Worm (Caenorhabditis elegans): ENCODE measurements around the gene ZC15.5.

ZC15.5 gene

DNA sequence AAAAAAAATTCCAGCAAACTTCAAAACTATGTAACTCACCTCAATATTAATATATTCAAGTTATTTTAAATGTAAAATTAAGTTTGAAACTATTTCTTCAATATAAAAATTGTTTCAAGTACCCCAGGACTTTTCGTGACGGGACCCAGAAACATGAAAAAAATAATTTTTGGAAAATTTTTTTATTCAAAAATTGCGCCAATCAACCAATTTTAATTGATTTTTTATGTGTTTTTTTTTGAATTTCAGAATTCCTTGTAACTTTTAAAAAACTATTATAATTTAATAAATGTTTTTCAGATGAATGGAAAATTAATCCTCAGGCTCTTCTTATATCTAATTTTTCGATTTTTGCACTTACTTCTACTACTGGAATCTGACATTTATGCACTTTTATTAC is at the start of gene ZC15.5:
ZC15.5 (plus strand) TSS at position 301 of the 400 bp plus-strand sequence.
- TF ChIP-seq mcd-1 (GFP tag; IDR thresholded peaks at IDR 0.05) (no peak), B0019.2 (GFP tag; conservative IDR thresholded peaks at IDR 0.05) (no peak)

DNA sequence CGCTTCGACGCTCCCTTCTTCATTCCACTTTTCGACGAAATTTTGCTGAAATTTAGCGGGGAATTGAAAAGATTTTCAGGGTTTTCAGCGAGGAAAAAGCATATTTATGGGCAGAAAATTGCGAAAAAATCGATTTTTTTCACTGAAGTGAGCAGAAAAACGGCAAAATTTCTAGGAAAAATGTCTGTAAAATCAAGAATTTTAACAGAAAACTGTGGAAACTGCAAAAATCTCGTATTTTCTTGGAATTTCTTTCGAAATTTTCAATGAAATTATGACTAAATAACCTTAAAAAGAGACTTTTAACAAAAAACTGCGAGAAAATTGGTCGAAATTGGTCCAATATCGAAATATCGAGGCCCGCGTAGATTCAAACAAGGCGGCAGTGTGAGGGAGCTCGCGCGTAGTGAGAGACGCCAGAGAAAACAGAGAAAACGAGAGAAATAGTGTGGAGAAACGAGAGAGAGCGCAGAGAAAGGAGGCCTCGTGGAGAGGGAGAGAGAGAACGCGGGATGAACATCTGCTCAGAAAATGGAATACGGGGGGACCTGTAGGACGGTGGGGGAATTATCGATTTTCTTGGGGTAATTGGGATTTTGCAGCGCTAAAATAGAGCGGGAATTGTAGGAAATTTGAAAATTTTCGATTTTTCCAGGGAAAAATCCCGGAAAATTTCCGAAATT is 48.2 kb upstream of the ZC15.5 start, which contains the start of gene swsn-1:
swsn-1 (minus strand) TSS at position 51 of the 683 bp plus-strand sequence.
- TF ChIP-seq chd-7 (tag; optimal IDR thresholded peaks at IDR 0.05), result no peak
- TF ChIP-seq efl-1 (GFP tag; optimal IDR thresholded peaks at IDR 0.05), result peak; percentile 66
- TF ChIP-seq nfya-2 (GFP tag; IDR thresholded peaks at IDR 0.05), result no peak
- TF ChIP-seq attf-6 (GFP tag; IDR thresholded peaks at IDR 0.05), result no peak
- no peak for TF ChIP-seq ztf-26 (tag; optimal IDR thresholded peaks at IDR 0.05)
- TF ChIP-seq mel-28 (tag; optimal IDR thresholded peaks at IDR 0.05; ENCODE audit: borderline replicate concordance), result no peak
- TF ChIP-seq ceh-100 (GFP tag; IDR thresholded peaks at IDR 0.05), result peak; percentile 53; the same call in 1 of the 2 replicates
- TF ChIP-seq B0336.3 (GFP tag; IDR thresholded peaks at IDR 0.05), result 0 out of 2 replicates have a peak, but pooled peaks have one; percentile 27
- peak; percentile 98 for TF ChIP-seq hmg-1.2 (GFP tag; IDR thresholded peaks at IDR 0.05)
- no peak for TF ChIP-seq snpc-1.3 (tag; optimal IDR thresholded peaks at IDR 0.05; ENCODE audit: insufficient read depth)
- peak; percentile 34 for TF ChIP-seq lin-54 (GFP tag; optimal IDR thresholded peaks at IDR 0.05)
- TF ChIP-seq D2030.7 (GFP tag; IDR thresholded peaks at IDR 0.05), result peak; percentile 72
- no peak for TF ChIP-seq lin-40 (tag; optimal IDR thresholded peaks at IDR 0.05)
- TF ChIP-seq aptf-2 (GFP tag; conservative IDR thresholded peaks at IDR 0.05), result no peak
- no peak for TF ChIP-seq cebp-1 (GFP tag; IDR thresholded peaks at IDR 0.05)
- peak; percentile 51 for TF ChIP-seq cebp-1 (tag; optimal IDR thresholded peaks at IDR 0.05)
- TF ChIP-seq dox-1 (GFP tag; IDR thresholded peaks at IDR 0.05), result peak; percentile 57
- TF ChIP-seq ceh-58 (GFP tag; IDR thresholded peaks at IDR 0.05), result no peak
- no peak for TF ChIP-seq snpc-4 (GFP tag; optimal IDR thresholded peaks at IDR 0.05)
- TF ChIP-seq snpc-4 (tag; optimal IDR thresholded peaks at IDR 0.05), result peak in 1 of 4 experiments; percentile 23
- 0 out of 2 replicates have a peak, but pooled peaks have one; percentile 37 for TF ChIP-seq mcd-1 (GFP tag; IDR thresholded peaks at IDR 0.05)
- TF ChIP-seq ceh-27 (GFP tag; optimal IDR thresholded peaks at IDR 0.05), result no peak
- peak; percentile 30; the same call in 1 of the 2 replicates for TF ChIP-seq madf-8 (GFP tag; conservative IDR thresholded peaks at IDR 0.05)
- peak; percentile 20 for TF ChIP-seq zim-3 (tag; optimal IDR thresholded peaks at IDR 0.05)
- peak; percentile 19 for TF ChIP-seq F23B12.7 (tag; optimal IDR thresholded peaks at IDR 0.05; ENCODE audit: insufficient read depth)
- TF ChIP-seq ets-4 (GFP tag; optimal IDR thresholded peaks at IDR 0.05), result no peak
- TF ChIP-seq dpl-1 (GFP tag; optimal IDR thresholded peaks at IDR 0.05), result peak; percentile 23
- no peak for TF ChIP-seq ceh-91 (GFP tag; IDR thresholded peaks at IDR 0.05)
- peak; percentile 5 for TF ChIP-seq F49E8.2 (tag; optimal IDR thresholded peaks at IDR 0.05; ENCODE audit: insufficient read depth)
- TF ChIP-seq pbrm-1 (GFP tag; IDR thresholded peaks at IDR 0.05), result 0 out of 2 replicates have a peak, but pooled peaks have one; percentile 15
- TF ChIP-seq hsf-1 (GFP tag; IDR thresholded peaks at IDR 0.05), result no peak
- no peak for TF ChIP-seq F37B4.10 (GFP tag; IDR thresholded peaks at IDR 0.05)
- TF ChIP-seq madf-6 (GFP tag; IDR thresholded peaks at IDR 0.05), result peak; percentile 62
- TF ChIP-seq nhr-179 (tag; optimal IDR thresholded peaks at IDR 0.05), result no peak
- no peak for TF ChIP-seq gei-17 (GFP tag; optimal IDR thresholded peaks at IDR 0.05)

DNA sequence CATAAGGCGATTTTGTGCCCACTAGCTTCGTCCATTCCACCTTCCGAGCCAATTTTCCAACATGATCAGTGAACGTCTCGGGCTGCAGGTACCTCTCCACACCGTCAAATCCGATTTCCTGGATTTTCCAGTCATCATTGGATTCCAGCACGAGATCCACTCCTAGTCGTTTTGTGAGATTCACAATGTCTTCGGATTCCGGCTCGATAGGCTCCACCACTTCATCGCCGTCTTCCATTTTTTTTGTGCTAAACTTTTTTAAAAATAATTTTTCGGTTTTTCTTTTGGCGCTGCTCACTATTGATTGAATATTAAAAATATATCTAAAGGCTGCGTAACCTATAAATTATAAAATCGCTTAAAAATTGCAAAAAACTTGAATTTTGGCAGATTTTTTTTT is 30.8 kb upstream of the ZC15.5 start, which contains the start of gene mdt-17:
mdt-17 (minus strand) TSS at position 256 of the 400 bp plus-strand sequence.
- TF ChIP-seq C17E4.6 (GFP tag; IDR thresholded peaks at IDR 0.05) (0 out of 2 replicates have a peak, but pooled peaks have one; percentile 36), chd-7 (tag; optimal IDR thresholded peaks at IDR 0.05) (peak; percentile 41), B0336.3 (GFP tag; IDR thresholded peaks at IDR 0.05) (peak; percentile 80), athp-1 (tag; optimal IDR thresholded peaks at IDR 0.05) (peak; percentile 79), dox-1 (GFP tag; IDR thresholded peaks at IDR 0.05) (0 out of 2 replicates have a peak, but pooled peaks have one; percentile 15), lin-40 (tag; optimal IDR thresholded peaks at IDR 0.05) (no peak), ekl-4 (GFP tag; IDR thresholded peaks at IDR 0.05) (peak; percentile 82; the same call in 1 of the 2 replicates), lin-26 (GFP tag; IDR thresholded peaks at IDR 0.05) (peak; percentile 37; the same call in 1 of the 2 replicates), cebp-2 (GFP tag; IDR thresholded peaks at IDR 0.05) (0 out of 2 replicates have a peak, but pooled peaks have one; percentile 40), attf-3 (GFP tag; conservative IDR thresholded peaks at IDR 0.05) (no peak), hsf-1 (GFP tag; IDR thresholded peaks at IDR 0.05) (peak; percentile 41; the same call in 1 of the 2 replicates), madf-6 (GFP tag; IDR thresholded peaks at IDR 0.05) (peak; percentile 61), ceh-79 (tag; optimal IDR thresholded peaks at IDR 0.05) (peak; percentile 15), mel-28 (tag; optimal IDR thresholded peaks at IDR 0.05; ENCODE audit: borderline replicate concordance) (no peak), hrde-1 (tag; optimal IDR thresholded peaks at IDR 0.05; ENCODE audit: borderline replicate concordance) (peak; percentile 21)

Measured in whole organism, young adult.